Fruit fly (Drosophila melanogaster) whole organism, prepupa: ENCODE data around the gene cdi.

Source experiments
- CG11902 ChIP-seq: fragments of 200-800 bp; sonication (Bioruptor generic); optimal IDR thresholded peaks from 3 replicates; lab custom pipeline; 2016; ENCODE audit warnings: missing biosample characterization, missing genetic modification characterization
- CG7368 ChIP-seq: fragments of 200-800 bp; sonication (Bioruptor generic); optimal IDR thresholded peaks from 3 replicates; lab custom pipeline; 2016; ENCODE audit warnings: missing biosample characterization, missing genetic modification characterization
- topi ChIP-seq: fragments of 200-800 bp; sonication (Bioruptor generic); optimal IDR thresholded peaks from 3 replicates; lab custom pipeline; 2016; ENCODE audit warnings: missing biosample characterization, missing genetic modification characterization

dm6 chr3R:19010923-19011322 is 83.1 kb downstream of the cdi start:
- TF ChIP-seq CG11902 (no peak), topi (no peak), CG7368 (GFP tag; lab: Kevin White, UChicago) (no peak)
